Worm (Caenorhabditis elegans) whole organism, L4/young adult: Measurements from ENCODE around the gene ZK418.2.

ENCODE experiments used
- W03F9.2 ChIP-seq: fragments of 150-350 bp; optimal IDR thresholded peaks from 2 replicates; lab custom pipeline; 2014; ENCODE audit warnings: missing biosample characterization, missing genetic modification characterization
- dao-5 ChIP-seq: sonication (generic microtip); optimal IDR thresholded peaks from 2 replicates; lab custom pipeline; 2016; ENCODE audit warnings: missing genotype, missing genetic modification characterization, moderate library complexity, missing compliant biosample characterization

ce11 chrIII:7090545-7090944, 597 bp upstream of the ZK418.2 start, which contains the start of gene ZK418.10:
- TF ChIP-seq dao-5 (tag; lab: Kevin White, UChicago) (no peak), W03F9.2 (tag; lab: Kevin White, UChicago) (no peak)
